Fruit fly (Drosophila melanogaster): ENCODE results near the gene lilli.

- TF ChIP-seq insv (optimal IDR thresholded peaks at IDR 0.05) (no peak), ttk (optimal IDR thresholded peaks at IDR 0.05) (no peak), Myc (optimal IDR thresholded peaks at IDR 0.05) (no peak), psq (optimal IDR thresholded peaks at IDR 0.05) (no peak), h (optimal IDR thresholded peaks at IDR 0.05) (no peak), Sin3A (optimal IDR thresholded peaks at IDR 0.05) (no peak)
Observed at dm6 chr2L:2993702-2994101, 108.0 kb downstream of the lilli start.

All from Kc167 (cell line).